Fruit fly (Drosophila melanogaster) whole organism, pupa: Measurements from ENCODE around the gene Tsp26A.

Experiments used
- CG10348 ChIP-seq: fragments of 200-800 bp; sonication (Bioruptor generic); IDR thresholded peaks from 2 replicates; pipeline ENCODE4 v1.3.6; 2022; ENCODE audit warnings: missing biosample characterization, missing genetic modification characterization
- CG12605 ChIP-seq: fragments of 200-800 bp; sonication (Bioruptor generic); IDR thresholded peaks from 2 replicates; pipeline ENCODE4 v1.3.6; 2022; ENCODE audit warnings: missing biosample characterization, missing genetic modification characterization
- CG14655 ChIP-seq: fragments of 200-800 bp; sonication (Bioruptor generic); optimal IDR thresholded peaks from 3 replicates; lab custom pipeline; 2017; ENCODE audit warnings: mild to moderate bottlenecking, missing biosample characterization, missing genetic modification reagents, missing genetic modification characterization
- CG17806 ChIP-seq: fragments of 200-800 bp; sonication (Bioruptor generic); optimal IDR thresholded peaks from 2 replicates; lab custom pipeline; 2018; ENCODE audit warnings: missing biosample characterization, mild to moderate bottlenecking, missing genetic modification characterization, moderate library complexity
- CG32121 ChIP-seq: fragments of 200-800 bp; sonication (Bioruptor generic); IDR thresholded peaks from 2 replicates; pipeline ENCODE4 v1.3.6; 2022; ENCODE audit warnings: missing biosample characterization, missing genetic modification characterization
- CG4496 ChIP-seq: fragments of 200-800 bp; sonication (Bioruptor generic); IDR thresholded peaks from 3 replicates; pipeline ENCODE4 v1.3.6; 2022; ENCODE audit warnings: missing biosample characterization, missing genetic modification characterization
- CG9948 ChIP-seq: fragments of 200-800 bp; sonication (Bioruptor generic); optimal IDR thresholded peaks from 2 replicates; lab custom pipeline; 2018; ENCODE audit warnings: missing biosample characterization, mild to moderate bottlenecking, missing genetic modification characterization, moderate library complexity
- D1 ChIP-seq: fragments of 200-800 bp; sonication (Bioruptor generic); optimal IDR thresholded peaks from 2 replicates; lab custom pipeline; 2018; ENCODE audit warnings: missing biosample characterization, mild to moderate bottlenecking, missing genetic modification characterization, moderate library complexity
- EcR ChIP-seq: fragments of 200-800 bp; sonication (Bioruptor generic); optimal IDR thresholded peaks from 3 replicates; lab custom pipeline; 2019; ENCODE audit warnings: missing biosample characterization, missing genetic modification characterization, mild to moderate bottlenecking, moderate library complexity, missing genetic modification reagents
- Ets98B ChIP-seq: fragments of 200-800 bp; sonication (Bioruptor generic); IDR thresholded peaks from 2 replicates; pipeline ENCODE4 v1.3.6; 2022; ENCODE audit warnings: missing biosample characterization, missing genetic modification characterization
- Pif1B ChIP-seq: fragments of 200-800 bp; sonication (Bioruptor generic); optimal IDR thresholded peaks from 3 replicates; lab custom pipeline; 2016; ENCODE audit warnings: missing biosample characterization, missing genetic modification characterization
- fd96Ca ChIP-seq: fragments of 200-800 bp; sonication (Bioruptor generic); IDR thresholded peaks from 3 replicates; pipeline ENCODE4 v1.3.6; 2022; ENCODE audit warnings: missing biosample characterization, missing genetic modification characterization
- gl ChIP-seq: fragments of 200-800 bp; sonication (Bioruptor generic); optimal IDR thresholded peaks from 2 replicates; lab custom pipeline; 2018; ENCODE audit warnings: missing biosample characterization, mild to moderate bottlenecking, missing genetic modification characterization

DNA sequence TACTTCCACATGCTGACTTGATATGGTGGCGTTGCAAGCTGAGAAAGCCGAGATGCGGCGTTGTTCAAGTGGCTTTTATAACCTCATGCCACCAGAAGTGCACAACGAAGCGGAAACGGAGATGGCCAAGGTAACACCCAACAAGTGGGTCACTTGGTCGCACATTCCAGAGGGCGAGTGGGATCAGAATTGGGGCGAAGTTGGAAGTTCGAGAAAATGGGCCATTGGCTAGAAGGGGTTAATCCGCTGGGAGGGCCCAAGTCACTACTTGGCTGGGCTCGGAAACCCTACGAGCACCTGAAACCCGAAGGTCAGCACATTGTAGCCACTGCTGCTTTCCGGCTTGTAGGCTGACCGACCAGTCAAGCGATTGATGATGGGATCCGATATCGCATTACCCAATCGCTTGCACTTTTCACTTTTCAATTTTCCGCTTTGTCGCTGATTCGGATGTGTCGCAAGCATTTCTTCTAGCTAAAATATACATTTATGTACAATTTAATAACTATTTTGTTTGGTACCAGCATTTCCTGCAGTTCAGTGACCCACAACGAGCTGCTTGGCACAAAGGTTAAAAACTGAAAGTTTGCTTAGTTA, 41.3 kb upstream of the Tsp26A start, which contains the start of gene Vm26Ac:
- TF ChIP-seq D1 (tag; lab: Kevin White, UChicago) (no peak), Pif1B (GFP tag; lab: Kevin White, UChicago) (no peak), CG32121 (GFP tag; lab: Robert Waterston, UW) (no peak), CG17806 (tag; lab: Kevin White, UChicago) (no peak), Ets98B (no peak), fd96Ca (no peak), EcR (GFP tag; lab: Kevin White, UChicago) (no peak), CG4496 (GFP tag; lab: Robert Waterston, UW) (no peak), CG9948 (no peak), CG12605 (GFP tag; lab: Robert Waterston, UW) (no peak), gl (tag; lab: Kevin White, UChicago) (no peak), CG14655 (GFP tag; lab: Kevin White, UChicago) (no peak), CG10348 (GFP tag; lab: Robert Waterston, UW) (no peak)
